Worm (Caenorhabditis elegans) whole organism, early embryonic: Measurements from ENCODE around the gene ifa-1.

Source experiments
- B0310.2 ChIP-seq: sonication (generic microtip); optimal IDR thresholded peaks from 2 replicates; lab custom pipeline; 2016; ENCODE audit warnings: mild to moderate bottlenecking, missing genetic modification characterization, missing compliant biosample characterization
- F13C5.2 ChIP-seq: sonication (generic microtip); optimal IDR thresholded peaks from 2 replicates; lab custom pipeline; 2017; ENCODE audit warnings: mild to moderate bottlenecking, missing genetic modification characterization, inconsistent platforms, missing compliant biosample characterization
- aly-1 ChIP-seq: sonication (generic microtip); optimal IDR thresholded peaks from 2 replicates; lab custom pipeline; 2016; ENCODE audit warnings: missing genetic modification characterization, missing compliant biosample characterization
- ama-1 ChIP-seq: fragments of 150-350 bp; optimal IDR thresholded peaks from 2 replicates; lab custom pipeline; 2014
- ceh-13 ChIP-seq: fragments of 200-800 bp; sonication (Bioruptor generic); optimal IDR thresholded peaks from 2 replicates; lab custom pipeline; 2018; ENCODE audit warnings: mild to moderate bottlenecking, missing genetic modification characterization, missing compliant biosample characterization
- ceh-36 ChIP-seq: sonication (generic microtip); optimal IDR thresholded peaks from 2 replicates; lab custom pipeline; 2016; ENCODE audit warnings: missing genetic modification characterization, inconsistent platforms, missing compliant biosample characterization
- ets-7 ChIP-seq: sonication (generic microtip); optimal IDR thresholded peaks from 2 replicates; lab custom pipeline; 2016; ENCODE audit warnings: missing genotype, missing genetic modification characterization, missing compliant biosample characterization
- flt-1 ChIP-seq: fragments of 200-800 bp; sonication (Bioruptor generic); IDR thresholded peaks from 2 replicates; pipeline ENCODE4 v1.3.6; 2022; ENCODE audit warnings: missing genetic modification characterization, missing compliant biosample characterization
- hmbx-1 ChIP-seq: sonication (generic microtip); optimal IDR thresholded peaks from 2 replicates; lab custom pipeline; 2016; ENCODE audit warnings: mild to moderate bottlenecking, missing genetic modification characterization, missing compliant biosample characterization
- hmg-4 ChIP-seq: fragments of 200-800 bp; sonication (Bioruptor generic); optimal IDR thresholded peaks from 2 replicates; lab custom pipeline; 2018; ENCODE audit warnings: mild to moderate bottlenecking, missing genetic modification characterization, missing compliant biosample characterization
- hnd-1 ChIP-seq: sonication (generic microtip); optimal IDR thresholded peaks from 2 replicates; lab custom pipeline; 2016; ENCODE audit warnings: missing genetic modification characterization, missing compliant biosample characterization
- pes-1 ChIP-seq: fragments of 200-800 bp; sonication (Bioruptor generic); IDR thresholded peaks from 2 replicates; pipeline ENCODE4 v1.3.6; 2022; ENCODE audit warnings: missing genetic modification reagents, missing genetic modification characterization, missing compliant biosample characterization
- scrt-1 ChIP-seq: fragments of 200-800 bp; sonication (Bioruptor generic); IDR thresholded peaks from 2 replicates; pipeline ENCODE4 v1.3.6; 2022; ENCODE audit warnings: missing genetic modification characterization, missing compliant biosample characterization
- sea-1 ChIP-seq: fragments of 200-800 bp; sonication (Bioruptor generic); conservative IDR thresholded peaks from 2 replicates; pipeline ENCODE4 v1.3.6; 2022; ENCODE audit warnings: missing genetic modification characterization, missing compliant biosample characterization
- tbx-11 ChIP-seq: fragments of 200-800 bp; sonication (Bioruptor generic); IDR thresholded peaks from 2 replicates; pipeline ENCODE4 v1.3.6; 2022; ENCODE audit warnings: missing genetic modification characterization, missing compliant biosample characterization
- tbx-37 ChIP-seq: fragments of 200-800 bp; sonication (Bioruptor generic); conservative IDR thresholded peaks from 2 replicates; pipeline ENCODE4 v1.3.6; 2022; ENCODE audit warnings: missing genetic modification reagents, missing genetic modification characterization, missing compliant biosample characterization
- tra-4 ChIP-seq: sonication (generic microtip); optimal IDR thresholded peaks from 2 replicates; lab custom pipeline; 2017; ENCODE audit warnings: missing genetic modification characterization, missing compliant biosample characterization

The ifa-1 gene

DNA sequence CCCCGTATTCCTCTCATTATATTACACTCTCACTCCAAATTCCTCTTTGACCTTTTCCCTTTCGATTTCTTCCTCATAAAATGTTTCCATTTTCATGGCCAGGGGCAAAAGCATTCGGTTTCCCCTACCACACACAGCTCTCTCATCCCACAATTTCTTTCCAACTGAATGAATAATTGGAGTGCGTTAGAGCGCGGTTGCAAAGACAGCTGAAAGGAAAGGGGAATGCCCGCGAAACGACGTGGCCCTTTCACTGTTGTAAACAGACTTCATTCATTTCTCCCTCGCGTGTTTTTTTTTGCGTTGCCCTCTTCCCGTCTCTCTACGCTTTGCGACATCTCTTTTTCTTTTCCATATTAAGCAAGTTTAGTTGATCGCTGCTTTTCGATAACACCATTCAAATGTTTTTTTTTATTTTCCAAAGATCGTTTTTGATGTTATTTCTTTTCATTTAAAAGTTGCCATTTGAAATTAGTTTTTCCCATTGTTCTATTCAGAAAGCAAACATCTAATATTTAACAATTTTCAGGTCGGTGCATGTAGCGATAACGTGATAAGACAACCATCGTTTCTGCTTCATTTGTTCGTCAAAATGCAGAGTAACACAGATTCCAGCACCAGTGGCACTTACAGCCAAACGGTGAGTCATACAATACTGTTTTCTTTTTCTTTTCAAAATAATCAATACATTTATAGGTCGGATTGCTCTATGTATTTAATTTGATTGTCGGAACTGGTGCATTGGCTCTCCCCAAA, 8.5 kb upstream of the ifa-1 start, which contains the start of gene C03A3.2:
TSS of gene C03A3.2 (plus strand) at position 530 of the 756 bp plus-strand sequence.
- TF ChIP-seq B0310.2 (no peak), F13C5.2 (tag; lab: Kevin White, UChicago) (peak; percentile 49), hnd-1 (no peak), hmbx-1 (tag; lab: Kevin White, UChicago) (no peak), flt-1 (GFP tag; lab: Robert Waterston, UW) (no peak), sea-1 (GFP tag; lab: Robert Waterston, UW) (no peak), tra-4 (tag; lab: Kevin White, UChicago) (no peak), ama-1 (no peak), ceh-13 (GFP tag; lab: Kevin White, UChicago) (no peak), pes-1 (GFP tag; lab: Robert Waterston, UW) (no peak), ceh-36 (tag; lab: Kevin White, UChicago) (no peak), hmg-4 (GFP tag; lab: Kevin White, UChicago) (peak; percentile 75), scrt-1 (GFP tag; lab: Robert Waterston, UW) (no peak)

DNA sequence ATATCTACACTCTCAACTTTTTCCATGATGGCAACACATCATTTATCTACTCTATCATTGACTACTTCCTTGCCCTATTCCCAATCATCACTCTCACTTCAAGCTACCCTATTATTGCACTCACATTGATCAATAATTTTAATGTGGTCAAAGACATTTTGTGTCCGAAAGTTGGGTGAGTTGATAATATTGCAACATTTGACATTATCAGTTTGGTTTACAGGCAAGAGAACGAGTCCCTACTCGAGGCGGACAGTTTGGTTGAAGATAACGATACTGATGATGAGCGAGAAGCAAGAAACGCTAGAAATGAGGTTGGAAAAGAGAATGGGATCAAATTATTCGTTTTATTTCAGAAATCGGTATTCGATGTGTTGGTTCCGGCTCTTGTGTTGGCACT, 6.3 kb upstream of the ifa-1 start:
- TF ChIP-seq tra-4 (tag; lab: Kevin White, UChicago) (no peak), ceh-36 (tag; lab: Kevin White, UChicago) (no peak), scrt-1 (GFP tag; lab: Robert Waterston, UW) (no peak), ceh-13 (GFP tag; lab: Kevin White, UChicago) (no peak), hmg-4 (GFP tag; lab: Kevin White, UChicago) (no peak), tbx-37 (GFP tag; lab: Robert Waterston, UW) (no peak), ets-7 (tag; lab: Kevin White, UChicago) (no peak), pes-1 (GFP tag; lab: Robert Waterston, UW) (no peak), aly-1 (no peak), flt-1 (GFP tag; lab: Robert Waterston, UW) (no peak), ama-1 (no peak), hmbx-1 (tag; lab: Kevin White, UChicago) (no peak), B0310.2 (no peak), sea-1 (GFP tag; lab: Robert Waterston, UW) (no peak), tbx-11 (GFP tag; lab: Robert Waterston, UW) (no peak), hnd-1 (no peak), F13C5.2 (tag; lab: Kevin White, UChicago) (no peak)

DNA sequence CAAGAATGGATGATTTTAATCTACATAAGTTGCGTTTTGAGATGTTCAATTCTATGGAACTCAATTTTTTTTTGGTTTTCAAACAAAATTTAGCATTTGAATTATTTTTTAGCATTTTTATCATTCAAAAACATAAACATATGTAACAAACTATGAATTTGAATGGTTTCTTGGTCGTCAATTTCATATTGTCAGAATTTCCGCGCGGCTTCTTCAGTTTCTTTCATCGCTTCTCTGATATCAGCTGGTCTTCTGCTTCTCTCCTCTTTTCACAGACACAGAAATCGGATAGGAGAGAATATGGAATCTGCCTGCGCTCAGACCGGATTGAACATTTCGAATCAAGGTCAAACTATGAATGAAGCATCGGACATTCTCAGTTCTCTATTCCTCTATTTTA, 4.3 kb upstream of the ifa-1 start, which contains the start of gene C03A3.9:
TSS of gene C03A3.9 (plus strand) at position 301 of the 400 bp plus-strand sequence.
- TF ChIP-seq sea-1 (GFP tag; lab: Robert Waterston, UW) (no peak), ceh-13 (GFP tag; lab: Kevin White, UChicago) (no peak)

DNA sequence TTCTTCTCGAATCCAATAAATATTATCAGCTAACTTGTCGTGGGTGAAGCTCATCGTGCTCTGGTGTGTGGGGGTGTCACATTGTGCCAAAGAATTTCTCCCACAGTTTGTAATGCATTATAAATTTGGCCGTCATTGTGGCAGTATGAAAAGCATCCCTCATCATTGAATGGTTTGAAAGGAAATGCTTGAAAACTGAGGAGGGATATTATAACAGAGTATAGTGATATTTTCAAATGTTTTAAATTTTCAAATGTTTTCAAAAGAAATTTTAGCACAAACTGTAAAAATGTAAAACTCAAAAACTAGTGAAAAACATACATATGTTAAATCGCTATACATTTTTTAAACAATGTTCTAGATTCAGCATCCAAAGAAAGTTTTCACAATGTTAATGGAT, 2.0 kb upstream of the ifa-1 start, which contains the start of gene C03A3.3:
TSS of gene C03A3.3 (minus strand) at position 101 of the 400 bp plus-strand sequence.
- TF ChIP-seq B0310.2 (no peak), aly-1 (no peak), pes-1 (GFP tag; lab: Robert Waterston, UW) (no peak), tbx-11 (GFP tag; lab: Robert Waterston, UW) (no peak), F13C5.2 (tag; lab: Kevin White, UChicago) (no peak), tbx-37 (GFP tag; lab: Robert Waterston, UW) (no peak), hmg-4 (GFP tag; lab: Kevin White, UChicago) (no peak), ama-1 (no peak), flt-1 (GFP tag; lab: Robert Waterston, UW) (no peak), ceh-13 (GFP tag; lab: Kevin White, UChicago) (no peak), tra-4 (tag; lab: Kevin White, UChicago) (no peak), ceh-36 (tag; lab: Kevin White, UChicago) (no peak)

DNA sequence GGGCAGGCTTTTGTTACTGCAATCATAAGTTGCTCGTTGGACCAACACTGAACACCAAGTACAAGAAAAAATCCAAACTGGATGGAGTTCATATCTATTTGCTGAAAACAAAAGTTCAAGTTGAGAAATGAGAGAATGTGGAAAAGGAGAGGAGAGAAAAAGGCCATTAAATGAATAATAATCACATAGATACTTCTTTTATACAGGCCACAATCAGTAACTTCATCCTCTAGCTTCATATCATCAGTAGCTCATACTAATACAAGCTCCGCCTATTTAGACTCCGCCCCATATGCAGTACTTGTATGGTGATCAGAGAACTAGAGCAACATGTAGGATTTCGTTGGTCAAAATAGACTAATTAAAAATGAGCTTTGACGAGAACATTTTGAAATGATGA, 8.3 kb downstream of the ifa-1 start, which contains the start of gene F38B2.2:
TSS of gene F38B2.2 (minus strand) at position 101 of the 400 bp plus-strand sequence.
- no peak for TF ChIP-seq ama-1
- no peak for TF ChIP-seq aly-1
- TF ChIP-seq ceh-13 (GFP tag; lab: Kevin White, UChicago): no peak
- TF ChIP-seq F13C5.2 (tag; lab: Kevin White, UChicago): no peak
- TF ChIP-seq pes-1 (GFP tag; lab: Robert Waterston, UW): no peak
- TF ChIP-seq B0310.2: no peak
- no peak for TF ChIP-seq flt-1 (GFP tag; lab: Robert Waterston, UW)
- TF ChIP-seq tbx-11 (GFP tag; lab: Robert Waterston, UW): no peak
- no peak for TF ChIP-seq tra-4 (tag; lab: Kevin White, UChicago)
- no peak for TF ChIP-seq sea-1 (GFP tag; lab: Robert Waterston, UW)

DNA sequence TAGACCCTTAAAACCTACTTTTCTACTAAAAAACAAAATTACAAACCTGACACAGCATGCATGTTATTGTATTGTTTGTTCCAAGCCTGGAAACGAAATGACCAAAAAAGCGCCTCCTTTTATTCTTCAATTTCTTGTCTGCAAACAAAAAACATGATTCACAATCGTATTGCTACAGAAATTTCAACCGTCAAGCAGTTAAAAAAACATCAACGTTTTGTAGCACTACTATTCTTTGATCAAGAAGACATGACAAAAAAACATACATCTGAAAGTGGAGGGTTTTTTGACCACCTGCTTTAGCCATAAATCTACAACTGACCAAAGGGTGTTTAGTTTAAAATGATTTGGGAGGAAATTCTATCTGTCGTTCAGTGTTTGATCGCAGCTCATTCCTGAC, 10.2 kb downstream of the ifa-1 start, which contains the start of gene F38B2.6:
TSS of gene F38B2.6 (minus strand) at position 101 of the 400 bp plus-strand sequence.
- TF ChIP-seq tra-4 (tag; lab: Kevin White, UChicago): no peak
- TF ChIP-seq sea-1 (GFP tag; lab: Robert Waterston, UW): no peak
- no peak for TF ChIP-seq aly-1
- no peak for TF ChIP-seq ceh-36 (tag; lab: Kevin White, UChicago)
- TF ChIP-seq B0310.2: no peak
- TF ChIP-seq tbx-11 (GFP tag; lab: Robert Waterston, UW): no peak
- TF ChIP-seq hmg-4 (GFP tag; lab: Kevin White, UChicago): no peak
- no peak for TF ChIP-seq flt-1 (GFP tag; lab: Robert Waterston, UW)
- no peak for TF ChIP-seq tbx-37 (GFP tag; lab: Robert Waterston, UW)
- no peak for TF ChIP-seq ceh-13 (GFP tag; lab: Kevin White, UChicago)
- TF ChIP-seq scrt-1 (GFP tag; lab: Robert Waterston, UW): no peak
- no peak for TF ChIP-seq F13C5.2 (tag; lab: Kevin White, UChicago)
- no peak for TF ChIP-seq ets-7 (tag; lab: Kevin White, UChicago)
- no peak for TF ChIP-seq ama-1
- TF ChIP-seq hmbx-1 (tag; lab: Kevin White, UChicago): no peak
- no peak for TF ChIP-seq hnd-1

DNA sequence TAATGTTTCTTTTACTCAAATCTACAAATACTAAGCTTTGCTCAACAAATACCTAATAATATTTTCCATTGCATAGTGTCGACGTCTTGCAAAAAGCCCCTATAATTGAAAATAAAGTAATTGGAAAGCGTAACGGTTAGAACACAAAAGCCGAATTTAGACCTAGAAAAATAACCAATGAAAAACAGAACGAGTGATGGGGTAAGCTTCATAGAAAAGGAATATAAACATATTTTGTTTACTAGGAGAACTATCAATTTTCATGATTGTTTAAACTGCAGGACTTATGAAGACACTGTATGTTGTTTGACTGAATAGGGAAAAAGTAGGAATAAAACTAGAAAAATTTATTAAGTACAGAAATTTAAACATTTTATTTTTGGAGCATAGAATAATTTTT, 15.3 kb downstream of the ifa-1 start, which contains the start of gene F38B2.3:
TSS of gene F38B2.3 (minus strand) at position 101 of the 400 bp plus-strand sequence.
- TF ChIP-seq tra-4 (tag; lab: Kevin White, UChicago) (no peak), tbx-11 (GFP tag; lab: Robert Waterston, UW) (no peak), hnd-1 (no peak), ama-1 (no peak), hmg-4 (GFP tag; lab: Kevin White, UChicago) (no peak), tbx-37 (GFP tag; lab: Robert Waterston, UW) (no peak), flt-1 (GFP tag; lab: Robert Waterston, UW) (no peak), sea-1 (GFP tag; lab: Robert Waterston, UW) (no peak), pes-1 (GFP tag; lab: Robert Waterston, UW) (no peak), ceh-13 (GFP tag; lab: Kevin White, UChicago) (no peak), B0310.2 (no peak), ceh-36 (tag; lab: Kevin White, UChicago) (no peak), aly-1 (no peak), scrt-1 (GFP tag; lab: Robert Waterston, UW) (no peak), hmbx-1 (tag; lab: Kevin White, UChicago) (no peak), ets-7 (tag; lab: Kevin White, UChicago) (no peak), F13C5.2 (tag; lab: Kevin White, UChicago) (no peak)
